Fruit fly (Drosophila melanogaster) whole organism, embryonic: ENCODE data around the gene CG31388.
A peak's percentile ranks its signal among the peaks of the same experiment; 100 is the strongest.

Source experiments
- Awh ChIP-seq: fragments of 200-800 bp; sonication (Bioruptor generic); IDR thresholded peaks from 2 replicates; pipeline ENCODE4, ENCODE4 v1.3.6; 2022; ENCODE audit warnings: missing biosample characterization, missing genetic modification characterization
- B-H2 ChIP-seq: fragments of 200-800 bp; sonication (Bioruptor generic); optimal IDR thresholded peaks from 2 replicates; lab custom pipeline; 2018; ENCODE audit warnings: missing biosample characterization, mild to moderate bottlenecking, missing genetic modification characterization
- CG10147 ChIP-seq: fragments of 200-800 bp; sonication (Bioruptor generic); optimal IDR thresholded peaks from 2 replicates; lab custom pipeline; 2019; ENCODE audit warnings: missing biosample characterization, mild to moderate bottlenecking, missing genetic modification characterization, moderate library complexity
- CG12744 ChIP-seq: fragments of 200-800 bp; sonication (Bioruptor generic); optimal IDR thresholded peaks from 2 replicates; lab custom pipeline; 2016; ENCODE audit warnings: missing biosample characterization, missing genetic modification characterization
- CG12769 ChIP-seq: fragments of 200-800 bp; sonication (Bioruptor generic); optimal IDR thresholded peaks from 2 replicates; lab custom pipeline; 2019; ENCODE audit warnings: missing biosample characterization, mild to moderate bottlenecking, missing genetic modification characterization, moderate library complexity
- CG15514 ChIP-seq: fragments of 200-800 bp; sonication (Bioruptor generic); optimal IDR thresholded peaks from 3 replicates; lab custom pipeline; 2017; ENCODE audit warnings: missing biosample characterization, missing genetic modification characterization, mild to moderate bottlenecking, moderate library complexity, missing genetic modification reagents
- CG15696 ChIP-seq: fragments of 200-800 bp; sonication (Bioruptor generic); optimal IDR thresholded peaks from 2 replicates; lab custom pipeline; 2019; ENCODE audit warnings: missing biosample characterization, mild to moderate bottlenecking, missing genetic modification characterization, moderate library complexity
- CG17361 ChIP-seq: fragments of 200-800 bp; sonication (Bioruptor generic); IDR thresholded peaks from 3 replicates; pipeline ENCODE4 v1.3.6; 2022; ENCODE audit warnings: missing biosample characterization, missing genetic modification characterization
- CG31224 ChIP-seq: fragments of 200-800 bp; sonication (Bioruptor generic); IDR thresholded peaks from 2 replicates; pipeline ENCODE4 v1.3.6; 2022; ENCODE audit warnings: missing biosample characterization, missing genetic modification characterization
- CG34376 ChIP-seq: fragments of 200-800 bp; sonication (Bioruptor generic); optimal IDR thresholded peaks from 2 replicates; lab custom pipeline; 2018; ENCODE audit warnings: missing biosample characterization, mild to moderate bottlenecking, missing genetic modification characterization
- CG4707 ChIP-seq: fragments of 200-800 bp; sonication (Bioruptor generic); optimal IDR thresholded peaks from 2 replicates; lab custom pipeline; 2018; ENCODE audit warnings: missing biosample characterization, mild to moderate bottlenecking, missing genetic modification characterization, moderate library complexity
- CG5180 ChIP-seq: fragments of 200-800 bp; sonication (Bioruptor generic); optimal IDR thresholded peaks from 3 replicates; lab custom pipeline; 2017; ENCODE audit warnings: missing biosample characterization, missing genetic modification characterization, mild to moderate bottlenecking, moderate library complexity, missing genetic modification reagents
- CG6654 ChIP-seq: fragments of 200-800 bp; sonication (Bioruptor generic); optimal IDR thresholded peaks from 2 replicates; lab custom pipeline; 2017; ENCODE audit warnings: missing biosample characterization, mild to moderate bottlenecking, missing genetic modification characterization
- CG7372 ChIP-seq: fragments of 200-800 bp; sonication (Bioruptor generic); IDR thresholded peaks from 2 replicates; pipeline ENCODE4 v1.3.6; 2022; ENCODE audit warnings: missing biosample characterization, missing genetic modification characterization
- CG7839 ChIP-seq: fragments of 200-800 bp; sonication (Bioruptor generic); optimal IDR thresholded peaks from 3 replicates; lab custom pipeline; 2018; ENCODE audit warnings: missing biosample characterization, mild to moderate bottlenecking, missing genetic modification characterization, moderate library complexity
- CG8290 ChIP-seq, 3 experiments: fragments of 200-800 bp; sonication (Bioruptor generic); optimal IDR thresholded peaks; 2 replicates each; lab custom pipeline; 2016 to 2019; ENCODE audit warnings: missing biosample characterization in 3 of 3, missing genetic modification characterization in 3 of 3, mild to moderate bottlenecking in 2 of 3, moderate library complexity in 1 of 3
- CG8765 ChIP-seq: fragments of 200-800 bp; sonication (Bioruptor generic); IDR thresholded peaks from 2 replicates; pipeline ENCODE4 v1.3.6; 2022; ENCODE audit warnings: missing biosample characterization, missing genetic modification characterization
- CG9215 ChIP-seq: fragments of 200-800 bp; sonication (Bioruptor generic); IDR thresholded peaks from 2 replicates; pipeline ENCODE4 v1.3.6; 2022; ENCODE audit warnings: missing biosample characterization, missing genetic modification characterization
- CG9727 ChIP-seq: fragments of 200-800 bp; sonication (Bioruptor generic); optimal IDR thresholded peaks from 3 replicates; lab custom pipeline; 2017; ENCODE audit warnings: missing biosample characterization, mild to moderate bottlenecking, missing genetic modification characterization
- CTCF ChIP-seq: fragments of 200-800 bp; sonication (Bioruptor generic); optimal IDR thresholded peaks from 2 replicates; lab custom pipeline; 2017; ENCODE audit warnings: missing biosample characterization, mild to moderate bottlenecking, missing genetic modification characterization, moderate library complexity
- Dfd ChIP-seq, 2 experiments: fragments of >200 bp; optimal IDR thresholded peaks; 2 replicates each; lab custom pipeline; 2017; ENCODE audit warnings: missing biosample characterization in 2 of 2, missing genetic modification characterization in 2 of 2
- Hey ChIP-seq: fragments of 200-800 bp; sonication (Bioruptor generic); optimal IDR thresholded peaks from 3 replicates; lab custom pipeline; 2018; ENCODE audit warnings: missing biosample characterization, mild to moderate bottlenecking, missing genetic modification characterization
- MBD-R2 ChIP-seq: fragments of 200-800 bp; sonication (Bioruptor generic); IDR thresholded peaks from 2 replicates; pipeline ENCODE4 v1.3.6; 2022; ENCODE audit warnings: missing biosample characterization, missing genetic modification characterization
- Med ChIP-seq: fragments of 200-800 bp; sonication (Bioruptor generic); peaks from one replicate; lab custom pipeline; 2016; ENCODE audit warnings: missing biosample characterization, missing genetic modification characterization, mild to moderate bottlenecking, inconsistent platforms, moderate library complexity
- NFAT ChIP-seq: fragments of 200-800 bp; sonication (Bioruptor generic); IDR thresholded peaks from 2 replicates; pipeline ENCODE4 v1.3.6; 2022; ENCODE audit warnings: missing biosample characterization, missing genetic modification characterization
- Ravus ChIP-seq: fragments of 200-800 bp; sonication (Bioruptor generic); IDR thresholded peaks from 2 replicates; pipeline ENCODE4 v1.3.6; 2022; ENCODE audit warnings: missing biosample characterization, missing genetic modification characterization
- Rfx ChIP-seq: fragments of 200-800 bp; sonication (Bioruptor generic); IDR thresholded peaks from 2 replicates; pipeline ENCODE4 v1.3.6; 2022; ENCODE audit warnings: missing biosample characterization, missing genetic modification characterization
- Scr ChIP-seq: fragments of 200-800 bp; sonication (Bioruptor generic); IDR thresholded peaks from 2 replicates; pipeline ENCODE4 v1.3.6; 2022; ENCODE audit warnings: missing biosample characterization, missing genetic modification characterization; ENCODE audit not compliant: partially characterized antibody
- Ssrp ChIP-seq: fragments of 200-800 bp; sonication (Bioruptor generic); optimal IDR thresholded peaks from 2 replicates; lab custom pipeline; 2018; ENCODE audit warnings: missing biosample characterization, mild to moderate bottlenecking, missing genetic modification characterization, moderate library complexity
- abd-A ChIP-seq: fragments of 200-800 bp; sonication (Bioruptor generic); optimal IDR thresholded peaks from 3 replicates; lab custom pipeline; 2019; ENCODE audit warnings: missing biosample characterization, mild to moderate bottlenecking, missing genetic modification characterization, moderate library complexity
- cas ChIP-seq: fragments of 200-800 bp; sonication (Bioruptor generic); IDR thresholded peaks from 2 replicates; pipeline ENCODE4 v1.3.6; 2022; ENCODE audit warnings: missing biosample characterization, missing genetic modification characterization
- chinmo ChIP-seq: fragments of 200-800 bp; sonication (Bioruptor generic); IDR thresholded peaks from 4 replicates; pipeline ENCODE4 v1.3.6; 2022; ENCODE audit warnings: missing biosample characterization, missing genetic modification characterization; ENCODE audit not compliant: partially characterized antibody
- ci ChIP-seq: fragments of 200-800 bp; sonication (Bioruptor generic); IDR thresholded peaks from 3 replicates; pipeline ENCODE4 v1.3.6; 2022; ENCODE audit warnings: missing biosample characterization, missing genetic modification characterization
- disco-r ChIP-seq: fragments of 200-800 bp; sonication (Bioruptor generic); optimal IDR thresholded peaks from 2 replicates; lab custom pipeline; 2016; ENCODE audit warnings: missing biosample characterization, missing genetic modification characterization
- inv ChIP-seq: fragments of 200-800 bp; sonication (Bioruptor generic); IDR thresholded peaks from 2 replicates; pipeline ENCODE4 v1.3.6; 2022; ENCODE audit warnings: missing biosample characterization, missing genetic modification characterization; ENCODE audit not compliant: partially characterized antibody
- lov ChIP-seq, 2 experiments: fragments of 200-800 bp in 1 of 2; fragments of >200 bp in 1 of 2; sonication (Bioruptor generic) in 1 of 2; IDR thresholded peaks in 1 of 2; optimal IDR thresholded peaks in 1 of 2; 2 replicates in 1 of 2; 3 replicates in 1 of 2; pipeline versions ENCODE4 v1.3.6 to Lab custom; 2017 to 2022; ENCODE audit warnings: missing biosample characterization in 1 of 2, missing genetic modification characterization in 1 of 2
- mirr ChIP-seq: fragments of 200-800 bp; sonication (Bioruptor generic); optimal IDR thresholded peaks from 3 replicates; lab custom pipeline; 2018; ENCODE audit warnings: missing biosample characterization, mild to moderate bottlenecking, missing genetic modification characterization
- otp ChIP-seq: fragments of 200-800 bp; sonication (Bioruptor generic); IDR thresholded peaks from 3 replicates; pipeline ENCODE4, ENCODE4 v1.3.6; 2022; ENCODE audit warnings: missing biosample characterization, missing genetic modification characterization
- phol ChIP-seq: fragments of 200-800 bp; sonication (Bioruptor generic); optimal IDR thresholded peaks from 3 replicates; lab custom pipeline; 2018; ENCODE audit warnings: missing biosample characterization, mild to moderate bottlenecking, missing genetic modification characterization, moderate library complexity
- salm ChIP-seq: fragments of 200-800 bp; sonication (Bioruptor generic); optimal IDR thresholded peaks from 2 replicates; lab custom pipeline; 2018; ENCODE audit warnings: missing biosample characterization, mild to moderate bottlenecking, missing genetic modification characterization
- sc ChIP-seq, 3 experiments: fragments of >200 bp in 2 of 3; fragments of 200-800 bp in 1 of 3; sonication (Bioruptor generic) in 1 of 3; optimal IDR thresholded peaks; 2 replicates in 2 of 3; 3 replicates in 1 of 3; lab custom pipeline; 2017; ENCODE audit warnings: mild to moderate bottlenecking in 1 of 3, missing biosample characterization in 1 of 3, missing genetic modification characterization in 1 of 3, missing genetic modification reagents in 1 of 3
- scrt ChIP-seq: fragments of 200-800 bp; sonication (Bioruptor generic); optimal IDR thresholded peaks from 2 replicates; lab custom pipeline; 2018; ENCODE audit warnings: missing biosample characterization, mild to moderate bottlenecking, missing genetic modification characterization, moderate library complexity
- sd ChIP-seq: fragments of 200-800 bp; sonication (Bioruptor generic); optimal IDR thresholded peaks from 3 replicates; lab custom pipeline; 2018; ENCODE audit warnings: missing biosample characterization, mild to moderate bottlenecking, missing genetic modification characterization, moderate library complexity
- seq ChIP-seq: fragments of 200-800 bp; sonication (Bioruptor generic); IDR thresholded peaks from 2 replicates; pipeline ENCODE4 v1.3.6; 2022; ENCODE audit warnings: missing biosample characterization, missing genetic modification characterization
- so ChIP-seq: fragments of 200-800 bp; sonication (Bioruptor generic); IDR thresholded peaks from 3 replicates; pipeline ENCODE4 v1.3.6; 2022; ENCODE audit warnings: missing biosample characterization, missing genetic modification characterization
- sob ChIP-seq: fragments of 200-800 bp; sonication (Bioruptor generic); IDR thresholded peaks from 2 replicates; pipeline ENCODE4 v1.3.6; 2022; ENCODE audit warnings: missing biosample characterization, missing genetic modification characterization
- tll ChIP-seq, 2 experiments: fragments of 200-800 bp in 1 of 2; fragments of >200 bp in 1 of 2; sonication (Bioruptor generic) in 1 of 2; optimal IDR thresholded peaks; 2 replicates each; lab custom pipeline; 2017 to 2019; ENCODE audit warnings: missing biosample characterization in 2 of 2, missing genetic modification characterization in 2 of 2, mild to moderate bottlenecking in 1 of 2, moderate library complexity in 1 of 2
- ttk ChIP-seq: fragments of 200-800 bp; sonication (Bioruptor generic); IDR thresholded peaks from 2 replicates; pipeline ENCODE4 v2.1.2; 2022; ENCODE audit warnings: missing biosample characterization, missing genetic modification characterization

CG31388 gene

DNA sequence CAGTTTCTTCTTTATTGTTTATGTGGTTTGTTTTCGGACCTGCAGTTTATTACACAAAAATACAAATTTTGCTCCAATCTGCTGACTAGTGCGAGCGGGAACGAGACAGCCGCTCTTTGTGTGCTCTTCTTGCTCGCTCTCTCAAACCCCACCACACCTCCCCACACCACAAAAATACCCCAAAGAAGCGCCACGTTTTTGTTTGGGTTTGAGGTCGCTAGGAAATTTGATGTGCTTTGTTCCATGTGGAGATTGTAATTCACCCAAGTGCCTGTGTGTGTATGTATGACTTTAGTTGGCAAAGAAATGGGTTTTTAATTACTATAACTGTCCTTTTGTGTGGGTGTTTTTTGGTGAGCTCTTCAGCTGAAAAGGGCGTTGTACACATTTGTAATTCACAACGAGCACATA lies 39.5 kb upstream of the CG31388 start (continued):
- no peak for TF ChIP-seq sc (optimal IDR thresholded peaks at IDR 0.05; lab: Kevin White, UChicago)
- no peak for TF ChIP-seq sc (GFP tag; optimal IDR thresholded peaks at IDR 0.05; lab: Kevin White, UChicago)
- TF ChIP-seq so (GFP tag; lab: Robert Waterston, UW), result no peak
- no peak for TF ChIP-seq Scr
- TF ChIP-seq CG34376 (GFP tag; lab: Kevin White, UChicago), result peak; percentile 36
- TF ChIP-seq CG9727 (GFP tag; lab: Kevin White, UChicago), result no peak
- TF ChIP-seq scrt (GFP tag; lab: Kevin White, UChicago), result peak; percentile 56
- TF ChIP-seq chinmo (GFP tag; lab: Robert Waterston, UW), result peak; percentile 87; the same call in 1 of the 4 replicates
- no peak for TF ChIP-seq tll (GFP tag; optimal IDR thresholded peaks at IDR 0.05; lab: Kevin White, UChicago)
- no peak for TF ChIP-seq CG12744
- no peak for TF ChIP-seq salm (tag; lab: Kevin White, UChicago)
- TF ChIP-seq NFAT (GFP tag; lab: Robert Waterston, UW), result peak; percentile 60; the same call in 1 of the 2 replicates
- TF ChIP-seq abd-A (tag; lab: Kevin White, UChicago), result peak; percentile 78
- TF ChIP-seq phol (tag; lab: Kevin White, UChicago), result no peak
- no peak for TF ChIP-seq lov (optimal IDR thresholded peaks at IDR 0.05; lab: Kevin White, UChicago)
- TF ChIP-seq lov (GFP tag; IDR thresholded peaks at IDR 0.05; lab: Robert Waterston, UW), result no peak
- no peak for TF ChIP-seq CG4707 (GFP tag; lab: Kevin White, UChicago)
- TF ChIP-seq Ssrp (tag; lab: Kevin White, UChicago), result no peak
- no peak for TF ChIP-seq CG8290 (GFP tag; optimal IDR thresholded peaks at IDR 0.05; lab: Kevin White, UChicago)
- TF ChIP-seq CG8290 (tag; optimal IDR thresholded peaks at IDR 0.05; lab: Kevin White, UChicago), result peak in 1 of 2 experiments; percentile 72
- TF ChIP-seq CG15514 (GFP tag; lab: Kevin White, UChicago), result peak; percentile 11
- TF ChIP-seq CG5180 (GFP tag; lab: Kevin White, UChicago), result peak; percentile 97
- TF ChIP-seq CG8765 (GFP tag; lab: Robert Waterston, UW), result no peak
- no peak for TF ChIP-seq CG9215 (GFP tag; lab: Robert Waterston, UW)
- no peak for TF ChIP-seq CG31224 (GFP tag; lab: Robert Waterston, UW)
- TF ChIP-seq Hey (tag; lab: Kevin White, UChicago), result peak; percentile 46
- peak; percentile 92 for TF ChIP-seq Med (GFP tag; lab: Kevin White, UChicago)
- TF ChIP-seq inv (GFP tag; lab: Robert Waterston, UW), result no peak
- TF ChIP-seq Awh, result no peak
- TF ChIP-seq cas (GFP tag; lab: Robert Waterston, UW), result no peak
- 0 out of 3 replicates have a peak, but pooled peaks have one; percentile 8 for TF ChIP-seq otp (GFP tag; lab: Robert Waterston, UW)
- no peak for TF ChIP-seq Ravus (GFP tag; lab: Robert Waterston, UW)
- TF ChIP-seq ci (GFP tag; lab: Robert Waterston, UW), result peak; percentile 60; the same call in 2 of the 3 replicates
- no peak for TF ChIP-seq CG6654 (GFP tag; lab: Kevin White, UChicago)
- TF ChIP-seq Rfx (GFP tag; lab: Robert Waterston, UW), result peak; percentile 44; the same call in 1 of the 2 replicates
- TF ChIP-seq CTCF (GFP tag; lab: Kevin White, UChicago), result no peak
- TF ChIP-seq Dfd (GFP tag; optimal IDR thresholded peaks at IDR 0.05; lab: Kevin White, UChicago), result no peak
- TF ChIP-seq CG15696, result no peak
- peak; percentile 34 for TF ChIP-seq CG7839 (tag; lab: Kevin White, UChicago)
- TF ChIP-seq, all 482 proteins: peak for 79

- no peak for TF ChIP-seq disco-r (GFP tag; lab: Kevin White, UChicago)
- no peak for TF ChIP-seq cas (GFP tag; lab: Robert Waterston, UW)
- no peak for TF ChIP-seq CG17361 (GFP tag; lab: Robert Waterston, UW)
- TF ChIP-seq MBD-R2 (GFP tag; lab: Robert Waterston, UW), result no peak
- TF ChIP-seq mirr (GFP tag; lab: Kevin White, UChicago), result peak; percentile 86
- 0 out of 2 replicates have a peak, but pooled peaks have one; percentile 9 for TF ChIP-seq sob (GFP tag; lab: Robert Waterston, UW)
- peak; percentile 82 for TF ChIP-seq sd (tag; lab: Kevin White, UChicago)
- TF ChIP-seq CG8290 (GFP tag; optimal IDR thresholded peaks at IDR 0.05; lab: Kevin White, UChicago), result no peak
- no peak for TF ChIP-seq CG8290 (tag; optimal IDR thresholded peaks at IDR 0.05; lab: Kevin White, UChicago)
- TF ChIP-seq CG12769 (tag; lab: Kevin White, UChicago), result peak; percentile 6
- no peak for TF ChIP-seq seq (GFP tag; lab: Robert Waterston, UW)
- TF ChIP-seq CG7372 (GFP tag; lab: Robert Waterston, UW), result no peak
- TF ChIP-seq CG34376 (GFP tag; lab: Kevin White, UChicago), result peak; percentile 64
- TF ChIP-seq B-H2 (GFP tag; lab: Kevin White, UChicago), result no peak
- TF ChIP-seq ttk (GFP tag; lab: Robert Waterston, UW), result no peak
- no peak for TF ChIP-seq CG10147 (GFP tag; lab: Kevin White, UChicago)
Observed at dm6 chr3R:11199227-11199835, 38.3 kb upstream of the CG31388 start.
